Fruit fly (Drosophila melanogaster) whole organism, embryonic: Measurements from ENCODE around the gene CG9992.

Source experiments
- Atf3 ChIP-seq: fragments of 200-800 bp; sonication (Bioruptor generic); optimal IDR thresholded peaks from 3 replicates; lab custom pipeline; 2016; ENCODE audit warnings: missing biosample characterization, missing genetic modification characterization
- CG10209 ChIP-seq: fragments of 200-800 bp; sonication (Bioruptor generic); optimal IDR thresholded peaks from 3 replicates; lab custom pipeline; 2017; ENCODE audit warnings: missing biosample characterization, mild to moderate bottlenecking, missing genetic modification characterization, missing genetic modification reagents
- CG10654 ChIP-seq: fragments of 200-800 bp; sonication (Bioruptor generic); optimal IDR thresholded peaks from 2 replicates; lab custom pipeline; 2016; ENCODE audit warnings: missing biosample characterization, missing genetic modification characterization
- CG11247 ChIP-seq: fragments of 200-800 bp; sonication (Bioruptor generic); IDR thresholded peaks from 2 replicates; pipeline ENCODE4 v1.3.6; 2022; ENCODE audit warnings: missing biosample characterization, missing genetic modification characterization
- CG12391 ChIP-seq: fragments of 200-800 bp; sonication (Bioruptor generic); optimal IDR thresholded peaks from 3 replicates; lab custom pipeline; 2018; ENCODE audit warnings: missing biosample characterization, mild to moderate bottlenecking, missing genetic modification characterization, moderate library complexity
- CG13123 ChIP-seq: fragments of 200-800 bp; sonication (Bioruptor generic); optimal IDR thresholded peaks from 2 replicates; lab custom pipeline; 2016; ENCODE audit warnings: missing biosample characterization, missing genetic modification characterization
- CG13894 ChIP-seq: fragments of 200-800 bp; sonication (Bioruptor generic); optimal IDR thresholded peaks from 3 replicates; lab custom pipeline; 2018; ENCODE audit warnings: missing biosample characterization, mild to moderate bottlenecking, missing genetic modification characterization, moderate library complexity
- CG14441 ChIP-seq: fragments of 200-800 bp; sonication (Bioruptor generic); IDR thresholded peaks from 2 replicates; pipeline ENCODE4 v1.3.6; 2022; ENCODE audit warnings: missing biosample characterization, missing genetic modification characterization
- CG14710 ChIP-seq: fragments of 200-800 bp; sonication (Bioruptor generic); optimal IDR thresholded peaks from 3 replicates; lab custom pipeline; 2019; ENCODE audit warnings: missing biosample characterization, mild to moderate bottlenecking, missing genetic modification characterization, moderate library complexity
- CG17328 ChIP-seq: fragments of 200-800 bp; sonication (Bioruptor generic); IDR thresholded peaks from 2 replicates; pipeline ENCODE4 v1.3.6; 2022; ENCODE audit warnings: missing biosample characterization, missing genetic modification characterization
- CG17912 ChIP-seq: fragments of 200-800 bp; sonication (Bioruptor generic); optimal IDR thresholded peaks from 2 replicates; lab custom pipeline; 2018; ENCODE audit warnings: missing biosample characterization, mild to moderate bottlenecking, missing genetic modification characterization
- CG2199 ChIP-seq: fragments of 200-800 bp; sonication (Bioruptor generic); IDR thresholded peaks from 3 replicates; pipeline ENCODE4 v1.3.6; 2022; ENCODE audit warnings: missing biosample characterization, missing genetic modification characterization
- CG30020 ChIP-seq: fragments of 200-800 bp; optimal IDR thresholded peaks from 2 replicates; lab custom pipeline; 2019; ENCODE audit warnings: missing biosample characterization, mild to moderate bottlenecking, missing genetic modification characterization, moderate library complexity
- CG3065 ChIP-seq: fragments of 200-800 bp; sonication (Bioruptor generic); optimal IDR thresholded peaks from 2 replicates; lab custom pipeline; 2016; ENCODE audit warnings: missing biosample characterization, missing genetic modification characterization
- CG3838 ChIP-seq: fragments of 200-800 bp; sonication (Bioruptor generic); optimal IDR thresholded peaks from 3 replicates; lab custom pipeline; 2016; ENCODE audit warnings: missing biosample characterization, missing genetic modification characterization
- CG3847 ChIP-seq: fragments of 200-800 bp; sonication (Bioruptor generic); IDR thresholded peaks from 2 replicates; pipeline ENCODE4 v1.3.6; 2022; ENCODE audit warnings: missing biosample characterization, missing genetic modification characterization
- CG4424 ChIP-seq: fragments of 200-800 bp; sonication (Bioruptor generic); optimal IDR thresholded peaks from 3 replicates; lab custom pipeline; 2016; ENCODE audit warnings: missing biosample characterization, missing genetic modification characterization
- CG5180 ChIP-seq: fragments of 200-800 bp; sonication (Bioruptor generic); optimal IDR thresholded peaks from 3 replicates; lab custom pipeline; 2017; ENCODE audit warnings: missing biosample characterization, missing genetic modification characterization, mild to moderate bottlenecking, moderate library complexity, missing genetic modification reagents
- CG6654 ChIP-seq: fragments of 200-800 bp; sonication (Bioruptor generic); optimal IDR thresholded peaks from 2 replicates; lab custom pipeline; 2017; ENCODE audit warnings: missing biosample characterization, mild to moderate bottlenecking, missing genetic modification characterization
- CG7786 ChIP-seq: fragments of 200-800 bp; sonication (Bioruptor generic); optimal IDR thresholded peaks from 2 replicates; lab custom pipeline; 2016; ENCODE audit warnings: missing biosample characterization, missing genetic modification characterization
- CG7839 ChIP-seq: fragments of 200-800 bp; sonication (Bioruptor generic); optimal IDR thresholded peaks from 3 replicates; lab custom pipeline; 2018; ENCODE audit warnings: missing biosample characterization, mild to moderate bottlenecking, missing genetic modification characterization, moderate library complexity
- CG7963 ChIP-seq: fragments of 200-800 bp; sonication (Bioruptor generic); IDR thresholded peaks from 3 replicates; pipeline ENCODE4 v1.3.6; 2022; ENCODE audit warnings: missing biosample characterization, missing genetic modification characterization; ENCODE audit not compliant: partially characterized antibody
- CG8290 ChIP-seq, 3 experiments: fragments of 200-800 bp; sonication (Bioruptor generic); optimal IDR thresholded peaks; 2 replicates each; lab custom pipeline; 2016 to 2019; ENCODE audit warnings: missing biosample characterization in 3 of 3, missing genetic modification characterization in 3 of 3, mild to moderate bottlenecking in 2 of 3, moderate library complexity in 1 of 3
- CG8478 ChIP-seq: fragments of >200 bp; optimal IDR thresholded peaks from 2 replicates; lab custom pipeline; 2018
- Camta ChIP-seq: fragments of 200-800 bp; sonication (Bioruptor generic); optimal IDR thresholded peaks from 2 replicates; lab custom pipeline; 2016; ENCODE audit warnings: missing biosample characterization, missing genetic modification characterization
- CrebB ChIP-seq: fragments of 200-800 bp; sonication (Bioruptor generic); optimal IDR thresholded peaks from 3 replicates; lab custom pipeline; 2018; ENCODE audit warnings: missing biosample characterization, mild to moderate bottlenecking, missing genetic modification characterization
- D19B ChIP-seq: fragments of 200-800 bp; sonication (Bioruptor generic); optimal IDR thresholded peaks from 2 replicates; lab custom pipeline; 2017; ENCODE audit warnings: missing biosample characterization, mild to moderate bottlenecking, missing genetic modification characterization
- Dll ChIP-seq: fragments of 200-800 bp; sonication (Bioruptor generic); IDR thresholded peaks from 4 replicates; pipeline ENCODE4 v1.3.6; 2022; ENCODE audit warnings: missing biosample characterization, missing genetic modification characterization; ENCODE audit not compliant: partially characterized antibody
- GATAe ChIP-seq: fragments of 200-800 bp; sonication (Bioruptor generic); conservative IDR thresholded peaks from 2 replicates; pipeline ENCODE4 v1.3.6; 2022; ENCODE audit warnings: missing biosample characterization, missing genetic modification characterization
- Hr39 ChIP-seq: fragments of >200 bp; optimal IDR thresholded peaks from 2 replicates; lab custom pipeline; 2017
- Mad ChIP-seq: fragments of 200-800 bp; sonication (Bioruptor generic); optimal IDR thresholded peaks from 2 replicates; lab custom pipeline; 2016; ENCODE audit warnings: missing biosample characterization, missing genetic modification characterization
- NK7.1 ChIP-seq: fragments of 200-800 bp; sonication (Bioruptor generic); optimal IDR thresholded peaks from 3 replicates; lab custom pipeline; 2016; ENCODE audit warnings: missing biosample characterization, missing genetic modification characterization
- Ptx1 ChIP-seq: fragments of 200-800 bp; sonication (Bioruptor generic); IDR thresholded peaks from 2 replicates; pipeline ENCODE4 v1.3.6; 2022; ENCODE audit warnings: missing biosample characterization, missing genetic modification characterization
- ap ChIP-seq: fragments of 200-800 bp; sonication (Bioruptor generic); IDR thresholded peaks from 2 replicates; pipeline ENCODE4 v1.3.6; 2022; ENCODE audit warnings: missing biosample characterization, missing genetic modification characterization
- chm ChIP-seq: fragments of 200-800 bp; sonication (Bioruptor generic); IDR thresholded peaks from 2 replicates; pipeline ENCODE4 v1.3.6; 2022; ENCODE audit warnings: missing biosample characterization, missing genetic modification characterization
- dysf ChIP-seq: fragments of 200-800 bp; sonication (Bioruptor generic); IDR thresholded peaks from 3 replicates; pipeline ENCODE4 v1.3.6; 2022; ENCODE audit warnings: missing biosample characterization, missing genetic modification characterization
- fd3F ChIP-seq: fragments of 200-800 bp; sonication (Bioruptor generic); optimal IDR thresholded peaks from 2 replicates; lab custom pipeline; 2018; ENCODE audit warnings: missing biosample characterization, mild to moderate bottlenecking, missing genetic modification characterization, moderate library complexity
- fd64A ChIP-seq: fragments of 200-800 bp; sonication (Bioruptor generic); optimal IDR thresholded peaks from 3 replicates; lab custom pipeline; 2018; ENCODE audit warnings: missing biosample characterization, mild to moderate bottlenecking, missing genetic modification characterization
- kay ChIP-seq: fragments of 200-800 bp; sonication (Bioruptor generic); optimal IDR thresholded peaks from 2 replicates; lab custom pipeline; 2016; ENCODE audit warnings: missing biosample characterization, missing genetic modification characterization
- onecut ChIP-seq: fragments of 200-800 bp; sonication (Bioruptor generic); IDR thresholded peaks from 2 replicates; pipeline ENCODE4 v1.3.6; 2022; ENCODE audit warnings: missing biosample characterization, missing genetic modification characterization
- pb ChIP-seq: fragments of 200-800 bp; sonication (Bioruptor generic); optimal IDR thresholded peaks from 3 replicates; lab custom pipeline; 2016; ENCODE audit warnings: missing biosample characterization, missing genetic modification characterization
- phol ChIP-seq: fragments of 200-800 bp; sonication (Bioruptor generic); optimal IDR thresholded peaks from 3 replicates; lab custom pipeline; 2018; ENCODE audit warnings: missing biosample characterization, mild to moderate bottlenecking, missing genetic modification characterization, moderate library complexity
- row ChIP-seq: fragments of 200-800 bp; sonication (Bioruptor generic); IDR thresholded peaks from 3 replicates; pipeline ENCODE4 v1.3.6; 2022; ENCODE audit warnings: missing biosample characterization, missing genetic modification characterization
- sd ChIP-seq: fragments of 200-800 bp; sonication (Bioruptor generic); optimal IDR thresholded peaks from 3 replicates; lab custom pipeline; 2018; ENCODE audit warnings: missing biosample characterization, mild to moderate bottlenecking, missing genetic modification characterization, moderate library complexity
- tap ChIP-seq: fragments of 200-800 bp; optimal IDR thresholded peaks from 3 replicates; lab custom pipeline; 2019; ENCODE audit warnings: missing biosample characterization, mild to moderate bottlenecking, missing genetic modification characterization, moderate library complexity
- tll ChIP-seq, 2 experiments: fragments of 200-800 bp in 1 of 2; fragments of >200 bp in 1 of 2; sonication (Bioruptor generic) in 1 of 2; optimal IDR thresholded peaks; 2 replicates each; lab custom pipeline; 2017 to 2019; ENCODE audit warnings: missing biosample characterization in 2 of 2, missing genetic modification characterization in 2 of 2, mild to moderate bottlenecking in 1 of 2, moderate library complexity in 1 of 2
- unc-4 ChIP-seq: fragments of 200-800 bp; sonication (Bioruptor generic); IDR thresholded peaks from 2 replicates; pipeline ENCODE4 v1.3.6; 2022; ENCODE audit warnings: missing biosample characterization, missing genetic modification characterization; ENCODE audit not compliant: partially characterized antibody
- vnd ChIP-seq: fragments of 200-800 bp; sonication (Bioruptor generic); IDR thresholded peaks from 3 replicates; pipeline ENCODE4 v1.3.6; 2022; ENCODE audit warnings: missing biosample characterization, missing genetic modification characterization; ENCODE audit not compliant: partially characterized antibody

CG9992 gene

dm6 chrX:16384843-16385726 lies at the start of gene CG9992, which contains the start of gene CG4239 (continued):
- no peak for TF ChIP-seq Hr39
- no peak for TF ChIP-seq kay (GFP tag; lab: Kevin White, UChicago)
- TF ChIP-seq CG6654 (GFP tag; lab: Kevin White, UChicago): peak; percentile 3
- peak; percentile 97 for TF ChIP-seq CG30020 (tag; lab: Kevin White, UChicago)
- TF ChIP-seq Atf3 (GFP tag; lab: Kevin White, UChicago): no peak
- peak; percentile 65 for TF ChIP-seq CG4424 (GFP tag; lab: Kevin White, UChicago)
- no peak for TF ChIP-seq ap (GFP tag; lab: Robert Waterston, UW)
- TF ChIP-seq fd3F (GFP tag; lab: Kevin White, UChicago): peak; percentile 53
- peak; percentile 89 for TF ChIP-seq row
- TF ChIP-seq CG10209 (GFP tag; lab: Kevin White, UChicago): peak; percentile 32
- TF ChIP-seq CG8478 (lab: Kevin White, UChicago): no peak
- TF ChIP-seq CG7786 (GFP tag; lab: Kevin White, UChicago): peak; percentile 40
- peak; percentile 74 for TF ChIP-seq CG8290 (GFP tag; optimal IDR thresholded peaks at IDR 0.05; lab: Kevin White, UChicago)
- peak; percentile 18 to 61 for TF ChIP-seq CG8290 (tag; optimal IDR thresholded peaks at IDR 0.05; lab: Kevin White, UChicago)
- no peak for TF ChIP-seq CG2199 (GFP tag; lab: Robert Waterston, UW)
- TF ChIP-seq NK7.1 (GFP tag; lab: Kevin White, UChicago): no peak
- TF ChIP-seq CG3065 (GFP tag; lab: Kevin White, UChicago): no peak
- TF ChIP-seq onecut (GFP tag; lab: Robert Waterston, UW): no peak
- peak; percentile 49 for TF ChIP-seq CG13894
- no peak for TF ChIP-seq tap (tag; lab: Kevin White, UChicago)
- peak; percentile 11 for TF ChIP-seq Mad (GFP tag; lab: Kevin White, UChicago)
- TF ChIP-seq CG11247: peak; percentile 24; the same call in 1 of the 2 replicates
- TF ChIP-seq CG3838 (GFP tag; lab: Kevin White, UChicago): no peak
- peak; percentile 75 for TF ChIP-seq CG3847
- peak; percentile 10 for TF ChIP-seq sd (tag; lab: Kevin White, UChicago)
- TF ChIP-seq CG10654 (GFP tag; lab: Kevin White, UChicago): peak; percentile 61
- TF ChIP-seq phol (tag; lab: Kevin White, UChicago): peak; percentile 86
- 0 out of 2 replicates have a peak, but pooled peaks have one; percentile 16 for TF ChIP-seq CG17328 (GFP tag; lab: Robert Waterston, UW)
- no peak for TF ChIP-seq CG13123 (GFP tag; lab: Kevin White, UChicago)
- peak; percentile 64 for TF ChIP-seq Ptx1 (GFP tag; lab: Robert Waterston, UW)
- TF ChIP-seq CrebB (tag; lab: Kevin White, UChicago): no peak
- no peak for TF ChIP-seq D19B (GFP tag; lab: Kevin White, UChicago)
- no peak for TF ChIP-seq pb
- TF ChIP-seq CG12391 (tag; lab: Kevin White, UChicago): peak; percentile 67
- TF ChIP-seq CG7839 (tag; lab: Kevin White, UChicago): peak; percentile 72
- no peak for TF ChIP-seq GATAe (GFP tag; lab: Robert Waterston, UW)
- peak; percentile 70; the same call in 2 of the 4 replicates for TF ChIP-seq Dll
- peak; percentile 73 for TF ChIP-seq dysf (GFP tag; lab: Robert Waterston, UW)
- peak; percentile 42 for TF ChIP-seq fd64A (GFP tag; lab: Kevin White, UChicago)
- no peak for TF ChIP-seq CG5180
- peak; percentile 49 for TF ChIP-seq unc-4 (GFP tag; lab: Robert Waterston, UW)
- no peak; the same call in 1 of the 2 replicates for TF ChIP-seq chm (GFP tag; lab: Robert Waterston, UW)
- TF ChIP-seq CG14441 (GFP tag; lab: Robert Waterston, UW): peak; percentile 24
- TF ChIP-seq vnd (GFP tag; lab: Robert Waterston, UW): no peak; the same call in 2 of the 3 replicates
- TF ChIP-seq CG14710 (tag; lab: Kevin White, UChicago): peak; percentile 81
- no peak for TF ChIP-seq tll (GFP tag; optimal IDR thresholded peaks at IDR 0.05; lab: Kevin White, UChicago)
- no peak for TF ChIP-seq CG17912 (GFP tag; lab: Kevin White, UChicago)
- no peak for TF ChIP-seq Camta (GFP tag; lab: Kevin White, UChicago)
- TF ChIP-seq CG7963 (GFP tag; lab: Robert Waterston, UW): peak; percentile 55; the same call in 1 of the 3 replicates
